Worm (Caenorhabditis elegans): ENCODE measurements around the gene bath-33.

DNA sequence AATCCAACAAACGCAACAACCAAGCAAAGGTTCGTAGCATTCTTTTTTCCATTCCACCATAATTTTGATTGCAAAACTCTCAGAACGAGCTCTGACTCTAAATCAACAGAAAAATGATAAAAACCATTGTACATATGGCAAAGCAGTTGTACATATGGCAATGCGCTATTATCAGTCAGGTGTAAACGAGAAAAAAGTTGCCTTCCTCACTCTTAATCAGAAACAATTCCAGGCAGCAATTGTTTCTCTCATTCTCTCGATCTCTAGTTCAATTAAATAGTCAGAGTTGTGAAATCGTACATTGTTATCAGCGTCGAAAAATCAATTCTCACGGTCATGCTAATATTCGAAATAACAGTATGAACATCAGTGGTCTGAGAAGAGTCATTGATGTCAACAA, 15.8 kb upstream of the bath-33 start:
- TF ChIP-seq ZK337.2 (GFP tag; IDR thresholded peaks at IDR 0.05) (no peak), ceh-82 (tag; optimal IDR thresholded peaks at IDR 0.05) (no peak), F10B5.3 (tag; optimal IDR thresholded peaks at IDR 0.05) (no peak), unc-130 (GFP tag; optimal IDR thresholded peaks at IDR 0.05) (no peak), dpl-1 (GFP tag; optimal IDR thresholded peaks at IDR 0.05) (no peak), daf-8 (GFP tag; IDR thresholded peaks at IDR 0.05) (no peak), F49E8.2 (tag; optimal IDR thresholded peaks at IDR 0.05; ENCODE audit: borderline replicate concordance) (no peak), arid-1 (GFP tag; conservative IDR thresholded peaks at IDR 0.05) (no peak), ama-1 (optimal IDR thresholded peaks at IDR 0.05) (no peak), nhr-237 (tag; optimal IDR thresholded peaks at IDR 0.05) (no peak)

Data from whole organism, L4 larva.